Worm (Caenorhabditis elegans): ENCODE data around the gene clec-24.

ce11 chrV:16884744-16885143 lies 22.9 kb downstream of the clec-24 start, which contains the start of gene F09C6.13:
- TF ChIP-seq ama-1 (optimal IDR thresholded peaks at IDR 0.05) (no peak), tbx-37 (GFP tag; conservative IDR thresholded peaks at IDR 0.05) (no peak), ets-7 (tag; optimal IDR thresholded peaks at IDR 0.05) (no peak), hmg-4 (GFP tag; optimal IDR thresholded peaks at IDR 0.05) (no peak), ceh-36 (tag; optimal IDR thresholded peaks at IDR 0.05) (no peak), F13C5.2 (tag; optimal IDR thresholded peaks at IDR 0.05) (no peak), flt-1 (GFP tag; IDR thresholded peaks at IDR 0.05) (no peak), B0310.2 (tag; optimal IDR thresholded peaks at IDR 0.05) (no peak), hmbx-1 (tag; optimal IDR thresholded peaks at IDR 0.05) (no peak), aly-1 (tag; optimal IDR thresholded peaks at IDR 0.05) (no peak), hnd-1 (tag; optimal IDR thresholded peaks at IDR 0.05) (no peak), pes-1 (GFP tag; IDR thresholded peaks at IDR 0.05) (no peak)
